Worm (Caenorhabditis elegans) whole organism, early embryonic: ENCODE results near the gene B0513.4.

Source experiments
- B0310.2 ChIP-seq: sonication (generic microtip); optimal IDR thresholded peaks from 2 replicates; lab custom pipeline; 2016; ENCODE audit warnings: mild to moderate bottlenecking, missing genetic modification characterization, missing compliant biosample characterization
- F13C5.2 ChIP-seq: sonication (generic microtip); optimal IDR thresholded peaks from 2 replicates; lab custom pipeline; 2017; ENCODE audit warnings: mild to moderate bottlenecking, missing genetic modification characterization, inconsistent platforms, missing compliant biosample characterization
- aly-1 ChIP-seq: sonication (generic microtip); optimal IDR thresholded peaks from 2 replicates; lab custom pipeline; 2016; ENCODE audit warnings: missing genetic modification characterization, missing compliant biosample characterization
- ama-1 ChIP-seq: fragments of 150-350 bp; optimal IDR thresholded peaks from 2 replicates; lab custom pipeline; 2014
- ceh-13 ChIP-seq: fragments of 200-800 bp; sonication (Bioruptor generic); optimal IDR thresholded peaks from 2 replicates; lab custom pipeline; 2018; ENCODE audit warnings: mild to moderate bottlenecking, missing genetic modification characterization, missing compliant biosample characterization
- ceh-36 ChIP-seq: sonication (generic microtip); optimal IDR thresholded peaks from 2 replicates; lab custom pipeline; 2016; ENCODE audit warnings: missing genetic modification characterization, inconsistent platforms, missing compliant biosample characterization
- flt-1 ChIP-seq: fragments of 200-800 bp; sonication (Bioruptor generic); IDR thresholded peaks from 2 replicates; pipeline ENCODE4 v1.3.6; 2022; ENCODE audit warnings: missing genetic modification characterization, missing compliant biosample characterization
- hmbx-1 ChIP-seq: sonication (generic microtip); optimal IDR thresholded peaks from 2 replicates; lab custom pipeline; 2016; ENCODE audit warnings: mild to moderate bottlenecking, missing genetic modification characterization, missing compliant biosample characterization
- hnd-1 ChIP-seq: sonication (generic microtip); optimal IDR thresholded peaks from 2 replicates; lab custom pipeline; 2016; ENCODE audit warnings: missing genetic modification characterization, missing compliant biosample characterization
- scrt-1 ChIP-seq: fragments of 200-800 bp; sonication (Bioruptor generic); IDR thresholded peaks from 2 replicates; pipeline ENCODE4 v1.3.6; 2022; ENCODE audit warnings: missing genetic modification characterization, missing compliant biosample characterization
- sea-1 ChIP-seq: fragments of 200-800 bp; sonication (Bioruptor generic); conservative IDR thresholded peaks from 2 replicates; pipeline ENCODE4 v1.3.6; 2022; ENCODE audit warnings: missing genetic modification characterization, missing compliant biosample characterization
- tbx-37 ChIP-seq: fragments of 200-800 bp; sonication (Bioruptor generic); conservative IDR thresholded peaks from 2 replicates; pipeline ENCODE4 v1.3.6; 2022; ENCODE audit warnings: missing genetic modification reagents, missing genetic modification characterization, missing compliant biosample characterization

ce11 chrIV:13878738-13879137 is 1.2 kb upstream of the B0513.4 start:
- TF ChIP-seq ama-1 (lab: Kevin White, UChicago): no peak
- TF ChIP-seq flt-1 (GFP tag; lab: Robert Waterston, UW): no peak
- TF ChIP-seq hmbx-1 (tag; lab: Kevin White, UChicago): no peak
- no peak for TF ChIP-seq tbx-37 (GFP tag; lab: Robert Waterston, UW)
- no peak for TF ChIP-seq B0310.2 (tag; lab: Kevin White, UChicago)
- TF ChIP-seq ceh-36: no peak
- TF ChIP-seq aly-1 (tag; lab: Kevin White, UChicago): no peak
- TF ChIP-seq ceh-13 (GFP tag; lab: Kevin White, UChicago): no peak
- no peak for TF ChIP-seq hnd-1 (tag; lab: Kevin White, UChicago)
- no peak for TF ChIP-seq scrt-1 (GFP tag; lab: Robert Waterston, UW)
- TF ChIP-seq F13C5.2 (tag; lab: Kevin White, UChicago): no peak
- TF ChIP-seq sea-1: no peak
